Worm (Caenorhabditis elegans) whole organism, young adult: ENCODE data around the gene ZK673.6.

ENCODE experiments used
- egl-18 ChIP-seq: fragments of 200-800 bp; sonication (Bioruptor generic); IDR thresholded peaks from 2 replicates; pipeline ENCODE4 v1.3.6; 2022; ENCODE audit warnings: missing genetic modification reagents, missing genetic modification characterization, missing compliant biosample characterization
- mxl-1 ChIP-seq: sonication (generic microtip); optimal IDR thresholded peaks from 2 replicates; lab custom pipeline; 2016; ENCODE audit warnings: missing genetic modification characterization, missing compliant biosample characterization
- zim-3 ChIP-seq: sonication (generic microtip); optimal IDR thresholded peaks from 2 replicates; lab custom pipeline; 2017; ENCODE audit warnings: mild to moderate bottlenecking, missing genetic modification characterization, moderate library complexity, missing compliant biosample characterization

- TF ChIP-seq mxl-1 (no peak), egl-18 (GFP tag; lab: Robert Waterston, UW) (no peak), zim-3 (tag; lab: Kevin White, UChicago) (no peak)
These were observed 11.9 kb upstream of the ZK673.6 start, which contains the start of gene clec-58 for ce11 chrII:10476039-10476438.
